Worm (Caenorhabditis elegans) whole organism, early embryonic: ENCODE measurements around the gene F19B10.5.

Source experiments
- B0310.2 ChIP-seq: sonication (generic microtip); optimal IDR thresholded peaks from 2 replicates; lab custom pipeline; 2016; ENCODE audit warnings: mild to moderate bottlenecking, missing genetic modification characterization, missing compliant biosample characterization
- ama-1 ChIP-seq: fragments of 150-350 bp; optimal IDR thresholded peaks from 2 replicates; lab custom pipeline; 2014
- ceh-13 ChIP-seq: fragments of 200-800 bp; sonication (Bioruptor generic); optimal IDR thresholded peaks from 2 replicates; lab custom pipeline; 2018; ENCODE audit warnings: mild to moderate bottlenecking, missing genetic modification characterization, missing compliant biosample characterization
- ceh-36 ChIP-seq: sonication (generic microtip); optimal IDR thresholded peaks from 2 replicates; lab custom pipeline; 2016; ENCODE audit warnings: missing genetic modification characterization, inconsistent platforms, missing compliant biosample characterization
- ets-7 ChIP-seq: sonication (generic microtip); optimal IDR thresholded peaks from 2 replicates; lab custom pipeline; 2016; ENCODE audit warnings: missing genotype, missing genetic modification characterization, missing compliant biosample characterization
- hmg-4 ChIP-seq: fragments of 200-800 bp; sonication (Bioruptor generic); optimal IDR thresholded peaks from 2 replicates; lab custom pipeline; 2018; ENCODE audit warnings: mild to moderate bottlenecking, missing genetic modification characterization, missing compliant biosample characterization
- hnd-1 ChIP-seq: sonication (generic microtip); optimal IDR thresholded peaks from 2 replicates; lab custom pipeline; 2016; ENCODE audit warnings: missing genetic modification characterization, missing compliant biosample characterization
- sea-1 ChIP-seq: fragments of 200-800 bp; sonication (Bioruptor generic); conservative IDR thresholded peaks from 2 replicates; pipeline ENCODE4 v1.3.6; 2022; ENCODE audit warnings: missing genetic modification characterization, missing compliant biosample characterization
- tbx-11 ChIP-seq: fragments of 200-800 bp; sonication (Bioruptor generic); IDR thresholded peaks from 2 replicates; pipeline ENCODE4 v1.3.6; 2022; ENCODE audit warnings: missing genetic modification characterization, missing compliant biosample characterization
- tbx-37 ChIP-seq: fragments of 200-800 bp; sonication (Bioruptor generic); conservative IDR thresholded peaks from 2 replicates; pipeline ENCODE4 v1.3.6; 2022; ENCODE audit warnings: missing genetic modification reagents, missing genetic modification characterization, missing compliant biosample characterization
- tra-4 ChIP-seq: sonication (generic microtip); optimal IDR thresholded peaks from 2 replicates; lab custom pipeline; 2017; ENCODE audit warnings: missing genetic modification characterization, missing compliant biosample characterization

DNA sequence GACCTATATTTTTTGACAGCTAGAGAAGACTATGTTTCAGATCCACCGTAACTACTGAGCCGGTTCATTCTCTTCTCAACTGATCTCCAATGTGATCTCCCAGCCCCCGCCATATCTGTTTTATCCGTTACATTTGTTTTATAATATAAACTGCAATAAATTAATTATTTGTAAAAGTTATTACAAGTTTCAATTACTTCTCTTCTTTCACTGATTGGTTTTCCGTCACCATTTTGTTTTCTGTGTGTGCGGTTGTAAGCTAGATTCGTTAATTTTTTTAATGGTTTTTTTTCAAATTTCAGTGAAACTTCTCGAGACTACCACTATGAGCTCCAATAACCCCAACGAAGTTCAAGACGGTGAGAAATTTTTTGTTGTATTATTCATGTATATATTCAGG is 24.7 kb upstream of the F19B10.5 start, which contains the start of gene M151.2:
- no peak for TF ChIP-seq ceh-13 (GFP tag; lab: Kevin White, UChicago)
- TF ChIP-seq ama-1 (lab: Kevin White, UChicago), result no peak
- TF ChIP-seq hmg-4 (GFP tag; lab: Kevin White, UChicago), result no peak
- TF ChIP-seq B0310.2, result no peak
- TF ChIP-seq tra-4, result no peak
- TF ChIP-seq ets-7 (tag; lab: Kevin White, UChicago), result no peak
- TF ChIP-seq sea-1 (GFP tag; lab: Robert Waterston, UW), result no peak
- no peak for TF ChIP-seq hnd-1
- TF ChIP-seq ceh-36, result no peak
- no peak for TF ChIP-seq tbx-11
- no peak for TF ChIP-seq tbx-37 (GFP tag; lab: Robert Waterston, UW)
